Worm (Caenorhabditis elegans): ENCODE measurements around the gene col-125.

Gene col-125

ce11 chrIV:11271262-11271661, 46.0 kb downstream of the col-125 start, which contains the start of gene nhr-7:
nhr-7 (minus strand) TSS chrIV:11271362.
- TF ChIP-seq nhr-77 (tag; optimal IDR thresholded peaks at IDR 0.05), result peak; percentile 28
- no peak for TF ChIP-seq nhr-76 (tag; optimal IDR thresholded peaks at IDR 0.05)

- TF ChIP-seq ztf-11 (tag; optimal IDR thresholded peaks at IDR 0.05), result no peak
- TF ChIP-seq tlp-1 (tag; optimal IDR thresholded peaks at IDR 0.05), result no peak
- no peak for TF ChIP-seq nhr-85 (tag)
- TF ChIP-seq efl-3 (GFP tag; optimal IDR thresholded peaks at IDR 0.05), result no peak
- no peak for TF ChIP-seq unc-62 (GFP tag; optimal IDR thresholded peaks at IDR 0.05)
- no peak for TF ChIP-seq sup-37 (GFP tag; optimal IDR thresholded peaks at IDR 0.05)
- no peak for TF ChIP-seq aha-1 (tag; optimal IDR thresholded peaks at IDR 0.05)
Observed at ce11 chrIV:11273151-11273550, 47.8 kb downstream of the col-125 start, which contains the start of gene gtl-2. gtl-2 (plus strand) TSS chrIV:11273451.

- TF ChIP-seq alr-1 (tag; optimal IDR thresholded peaks at IDR 0.05; ENCODE audit: borderline replicate concordance) (no peak), isw-1 (GFP tag; IDR thresholded peaks at IDR 0.05) (no peak), sox-4 (tag; optimal IDR thresholded peaks at IDR 0.05) (no peak), blmp-1 (tag; optimal IDR thresholded peaks at IDR 0.05) (no peak), pag-3 (tag; optimal IDR thresholded peaks at IDR 0.05; ENCODE audit: borderline replicate concordance, insufficient read depth) (no peak), nhr-28 (tag; optimal IDR thresholded peaks at IDR 0.05) (no peak), mab-9 (GFP tag; IDR thresholded peaks at IDR 0.05) (no peak), F16B12.6 (tag; optimal IDR thresholded peaks at IDR 0.05) (no peak), ceh-88 (GFP tag; IDR thresholded peaks at IDR 0.05) (no peak)
Observed at ce11 chrIV:11276026-11276425, 50.7 kb downstream of the col-125 start.

Data from whole organism, L1 larva.